Worm (Caenorhabditis elegans) whole organism, L3 larva: Measurements from ENCODE around the gene mnat-1.

Experiments used
- R02D3.7 ChIP-seq: fragments of 150-350 bp; optimal IDR thresholded peaks from 2 replicates; lab custom pipeline; 2014; ENCODE audit warnings: missing biosample characterization, missing genetic modification characterization
- ZK546.5 ChIP-seq: sonication (generic microtip); optimal IDR thresholded peaks from 2 replicates; lab custom pipeline; 2017; ENCODE audit warnings: missing biosample characterization, missing genetic modification characterization
- aly-2 ChIP-seq: fragments of 150-350 bp; optimal IDR thresholded peaks from 2 replicates; lab custom pipeline; 2014; ENCODE audit warnings: missing biosample characterization, missing genetic modification characterization
- ama-1 ChIP-seq: fragments of 150-350 bp; optimal IDR thresholded peaks from 2 replicates; lab custom pipeline; 2018
- ceh-16 ChIP-seq: sonication (generic microtip); optimal IDR thresholded peaks from 2 replicates; lab custom pipeline; 2017; ENCODE audit warnings: missing biosample characterization, missing genetic modification characterization
- ceh-28 ChIP-seq: fragments of 150-350 bp; optimal IDR thresholded peaks from 2 replicates; lab custom pipeline; 2014; ENCODE audit warnings: missing biosample characterization, missing genetic modification reagents, missing genetic modification characterization
- ceh-82 ChIP-seq: fragments of 150-350 bp; optimal IDR thresholded peaks from 2 replicates; lab custom pipeline; 2014; ENCODE audit warnings: missing biosample characterization, missing genetic modification characterization
- ceh-9 ChIP-seq: sonication (generic microtip); optimal IDR thresholded peaks from 2 replicates; lab custom pipeline; 2018; ENCODE audit warnings: missing biosample characterization, missing genetic modification characterization
- egl-27 ChIP-seq: sonication (generic microtip); optimal IDR thresholded peaks from 4 replicates; lab custom pipeline; 2017; ENCODE audit warnings: missing biosample characterization, missing genetic modification reagents, missing genetic modification characterization
- egl-5 ChIP-seq: fragments of 150-350 bp; optimal IDR thresholded peaks from 2 replicates; lab custom pipeline; 2017; ENCODE audit warnings: missing biosample characterization, missing genetic modification reagents, missing genetic modification characterization, inconsistent platforms
- elt-2 ChIP-seq: sonication (generic microtip); optimal IDR thresholded peaks from 2 replicates; lab custom pipeline; 2016; ENCODE audit warnings: missing genetic modification reagents, mild to moderate bottlenecking, missing genetic modification characterization, missing compliant biosample characterization
- elt-3 ChIP-seq, 3 experiments: fragments of 150-350 bp in 1 of 3; sonication (generic microtip) in 2 of 3; optimal IDR thresholded peaks; 2 replicates in 2 of 3; 4 replicates in 1 of 3; lab custom pipeline; 2014 to 2017; ENCODE audit warnings: missing biosample characterization in 3 of 3, missing genetic modification characterization in 3 of 3
- eor-1 ChIP-seq, 2 experiments: fragments of 150-350 bp; optimal IDR thresholded peaks; 2 replicates each; lab custom pipeline; 2014 to 2018; ENCODE audit warnings: missing biosample characterization in 2 of 2, missing genetic modification characterization in 2 of 2
- fkh-10 ChIP-seq: sonication (generic microtip); optimal IDR thresholded peaks from 2 replicates; lab custom pipeline; 2017; ENCODE audit warnings: missing biosample characterization, missing genetic modification reagents, missing genetic modification characterization
- fkh-2 ChIP-seq: fragments of 150-350 bp; optimal IDR thresholded peaks from 2 replicates; lab custom pipeline; 2014; ENCODE audit warnings: missing biosample characterization, missing genetic modification reagents, missing genetic modification characterization
- fos-1 ChIP-seq: fragments of 150-350 bp; optimal IDR thresholded peaks from 2 replicates; lab custom pipeline; 2014; ENCODE audit warnings: missing biosample characterization, missing genetic modification characterization
- hmg-11 ChIP-seq: sonication (generic microtip); optimal IDR thresholded peaks from 2 replicates; lab custom pipeline; 2016; ENCODE audit warnings: missing genetic modification characterization, missing compliant biosample characterization
- jun-1 ChIP-seq: fragments of 150-350 bp; optimal IDR thresholded peaks from 2 replicates; lab custom pipeline; 2014; ENCODE audit warnings: missing biosample characterization, missing genetic modification reagents, missing genetic modification characterization
- lin-15B ChIP-seq: fragments of 150-350 bp; optimal IDR thresholded peaks from 2 replicates; lab custom pipeline; 2014; ENCODE audit warnings: missing biosample characterization, missing genetic modification characterization
- lsy-12 ChIP-seq: sonication (generic microtip); optimal IDR thresholded peaks from 2 replicates; lab custom pipeline; 2016; ENCODE audit warnings: mild to moderate bottlenecking, missing genetic modification characterization, missing compliant biosample characterization
- mml-1 ChIP-seq: fragments of 150-350 bp; sonication (generic microtip); optimal IDR thresholded peaks from 3 replicates; lab custom pipeline; 2014; ENCODE audit warnings: missing biosample characterization, missing genetic modification characterization
- nfya-1 ChIP-seq: sonication (generic microtip); optimal IDR thresholded peaks from 2 replicates; lab custom pipeline; 2017; ENCODE audit warnings: missing genetic modification characterization, mild to moderate bottlenecking, missing compliant biosample characterization, antibody characterized with exemption, moderate library complexity; ENCODE audit not compliant: insufficient read depth
- nhr-11 ChIP-seq: fragments of 150-350 bp; optimal IDR thresholded peaks from 2 replicates; lab custom pipeline; 2014; ENCODE audit warnings: missing biosample characterization, missing genetic modification characterization
- nhr-12 ChIP-seq: fragments of 150-350 bp; optimal IDR thresholded peaks from 2 replicates; lab custom pipeline; 2014; ENCODE audit warnings: missing biosample characterization, missing genetic modification characterization
- nhr-23 ChIP-seq: fragments of 150-350 bp; optimal IDR thresholded peaks from 2 replicates; lab custom pipeline; 2014; ENCODE audit warnings: missing biosample characterization, missing genetic modification reagents, missing genetic modification characterization
- nhr-237 ChIP-seq: fragments of 150-350 bp; optimal IDR thresholded peaks from 2 replicates; lab custom pipeline; 2014; ENCODE audit warnings: missing biosample characterization, missing genetic modification characterization
- nhr-25 ChIP-seq: sonication (generic microtip); optimal IDR thresholded peaks from 2 replicates; lab custom pipeline; 2017; ENCODE audit warnings: missing biosample characterization, missing genetic modification characterization
- nhr-28 ChIP-seq: fragments of 150-350 bp; optimal IDR thresholded peaks from 2 replicates; lab custom pipeline; 2014; ENCODE audit warnings: missing biosample characterization, missing genetic modification characterization
- nhr-43 ChIP-seq: sonication (generic microtip); optimal IDR thresholded peaks from 2 replicates; lab custom pipeline; 2016; ENCODE audit warnings: mild to moderate bottlenecking, missing genetic modification characterization, missing compliant biosample characterization; ENCODE audit not compliant: poor library complexity, severe bottlenecking
- nhr-67 ChIP-seq: fragments of 150-350 bp; optimal IDR thresholded peaks from 2 replicates; lab custom pipeline; 2014; ENCODE audit warnings: missing biosample characterization, missing genetic modification characterization
- pha-4 ChIP-seq: fragments of 150-350 bp; optimal IDR thresholded peaks from 2 replicates; lab custom pipeline; 2014; ENCODE audit warnings: missing biosample characterization, missing genetic modification reagents, missing genetic modification characterization
- pqm-1 ChIP-seq: fragments of 150-350 bp; optimal IDR thresholded peaks from 2 replicates; lab custom pipeline; 2017; ENCODE audit warnings: missing biosample characterization, missing genetic modification characterization, inconsistent platforms
- sea-2 ChIP-seq: fragments of 150-350 bp; sonication (generic microtip); optimal IDR thresholded peaks from 4 replicates; lab custom pipeline; 2014; ENCODE audit warnings: missing biosample characterization, missing genetic modification reagents, missing genetic modification characterization
- skn-1 ChIP-seq: fragments of 150-350 bp; optimal IDR thresholded peaks from 2 replicates; lab custom pipeline; 2014; ENCODE audit warnings: missing biosample characterization, missing genetic modification characterization
- snpc-4 ChIP-seq: fragments of 150-350 bp; optimal IDR thresholded peaks from 2 replicates; lab custom pipeline; 2014; ENCODE audit warnings: missing biosample characterization, missing genetic modification characterization
- tbx-2 ChIP-seq: sonication (generic microtip); optimal IDR thresholded peaks from 2 replicates; lab custom pipeline; 2016; ENCODE audit warnings: mild to moderate bottlenecking, missing genetic modification characterization, missing compliant biosample characterization
- unc-39 ChIP-seq: sonication (generic microtip); optimal IDR thresholded peaks from 4 replicates; lab custom pipeline; 2017; ENCODE audit warnings: missing biosample characterization, missing genetic modification characterization
- unc-62 ChIP-seq: fragments of 150-350 bp; sonication (generic microtip); optimal IDR thresholded peaks from 4 replicates; lab custom pipeline; 2014; ENCODE audit warnings: missing biosample characterization, missing genetic modification reagents, missing genetic modification characterization
- zag-1 ChIP-seq: fragments of 150-350 bp; optimal IDR thresholded peaks from 2 replicates; lab custom pipeline; 2014; ENCODE audit warnings: missing biosample characterization, missing genetic modification characterization
- ztf-11 ChIP-seq: fragments of 150-350 bp; optimal IDR thresholded peaks from 2 replicates; lab custom pipeline; 2014; ENCODE audit warnings: missing biosample characterization, missing genetic modification characterization
- ztf-4 ChIP-seq: fragments of 150-350 bp; optimal IDR thresholded peaks from 2 replicates; lab custom pipeline; 2014; ENCODE audit warnings: missing biosample characterization, missing genetic modification characterization

Gene mnat-1

ce11 chrII:2450990-2451389 is 27.5 kb downstream of the mnat-1 start:
- TF ChIP-seq nhr-25 (tag; lab: Kevin White, UChicago) (no peak), hmg-11 (tag; lab: Kevin White, UChicago) (peak; percentile 28), nhr-11 (tag; lab: Kevin White, UChicago) (no peak), egl-27 (tag; lab: Kevin White, UChicago) (no peak), nhr-23 (tag; lab: Kevin White, UChicago) (peak; percentile 26), tbx-2 (no peak), fkh-10 (GFP tag; lab: Kevin White, UChicago) (no peak), eor-1 (tag; optimal IDR thresholded peaks at IDR 0.05; lab: Kevin White, UChicago) (no peak), ztf-4 (no peak), elt-3 (tag; optimal IDR thresholded peaks at IDR 0.05; lab: Kevin White, UChicago) (no peak), ceh-82 (no peak), nfya-1 (tag; lab: Kevin White, UChicago) (peak; percentile 45), jun-1 (tag; lab: Kevin White, UChicago) (no peak), snpc-4 (tag; lab: Kevin White, UChicago) (peak; percentile 24), sea-2 (no peak), aly-2 (no peak), zag-1 (tag; lab: Kevin White, UChicago) (no peak), fos-1 (tag; lab: Kevin White, UChicago) (no peak), ceh-28 (tag; lab: Kevin White, UChicago) (peak; percentile 60), ama-1 (lab: Kevin White, UChicago) (no peak), skn-1 (tag; lab: Kevin White, UChicago) (no peak), fkh-2 (tag; lab: Kevin White, UChicago) (no peak), pqm-1 (no peak), nhr-43 (tag; lab: Kevin White, UChicago) (no peak), lin-15B (tag; lab: Kevin White, UChicago) (peak; percentile 9), nhr-237 (no peak), ceh-9 (tag; lab: Kevin White, UChicago) (no peak), nhr-12 (no peak), ceh-16 (tag; lab: Kevin White, UChicago) (no peak), elt-2 (tag; lab: Kevin White, UChicago) (peak; percentile 1), lsy-12 (tag; lab: Kevin White, UChicago) (no peak), nhr-67 (tag; lab: Kevin White, UChicago) (no peak), nhr-28 (tag; lab: Kevin White, UChicago) (no peak), pha-4 (tag; lab: Kevin White, UChicago) (peak; percentile 9), ztf-11 (no peak)

DNA sequence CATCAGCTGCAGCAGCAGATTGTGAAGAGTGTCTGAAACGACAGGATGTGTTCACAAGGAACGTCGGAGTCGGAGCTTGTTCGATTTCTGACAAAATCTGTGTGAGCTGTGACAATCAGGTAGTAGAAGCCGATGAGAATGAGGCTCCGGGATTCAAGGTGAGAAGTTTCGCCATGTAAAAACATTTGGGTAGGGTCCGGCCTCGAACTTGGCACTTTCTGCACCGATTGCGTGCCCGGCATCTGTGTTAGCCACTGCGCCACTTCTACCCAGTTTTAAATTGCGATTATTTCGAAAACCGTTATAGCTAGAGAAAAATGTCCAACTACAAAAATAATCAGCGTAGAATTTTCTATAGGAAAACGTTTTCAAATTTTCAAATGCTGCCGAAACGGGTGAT is 31.7 kb downstream of the mnat-1 start:
- TF ChIP-seq aly-2: no peak
- TF ChIP-seq nhr-12: no peak
- no peak for TF ChIP-seq mml-1
- no peak for TF ChIP-seq egl-5 (tag; lab: Kevin White, UChicago)
- no peak for TF ChIP-seq lsy-12 (tag; lab: Kevin White, UChicago)
- no peak for TF ChIP-seq nhr-25 (tag; lab: Kevin White, UChicago)
- no peak for TF ChIP-seq R02D3.7
- TF ChIP-seq pqm-1: no peak
- no peak for TF ChIP-seq unc-39
- no peak for TF ChIP-seq unc-62 (GFP tag; lab: Kevin White, UChicago)
- no peak for TF ChIP-seq fkh-2 (tag; lab: Kevin White, UChicago)

- TF ChIP-seq R02D3.7 (no peak), ceh-9 (tag; lab: Kevin White, UChicago) (no peak), nhr-28 (tag; lab: Kevin White, UChicago) (no peak), ZK546.5 (tag; lab: Kevin White, UChicago) (no peak), egl-27 (tag; lab: Kevin White, UChicago) (no peak), lin-15B (tag; lab: Kevin White, UChicago) (no peak), nhr-11 (tag; lab: Kevin White, UChicago) (no peak)
- TF ChIP-seq, all 47 proteins: peak for 0
Observed at ce11 chrII:2445164-2445563, 33.3 kb downstream of the mnat-1 start.
